Worm (Caenorhabditis elegans) whole organism, young adult: ENCODE results near the gene lhpp-1.

Experiments used
- akir-1 ChIP-seq: fragments of 200-800 bp; sonication (Bioruptor generic); optimal IDR thresholded peaks from 2 replicates; lab custom pipeline; 2018; ENCODE audit warnings: mild to moderate bottlenecking, missing genetic modification characterization, moderate library complexity, missing compliant biosample characterization
- hlh-12 ChIP-seq: sonication (generic microtip); optimal IDR thresholded peaks from 2 replicates; lab custom pipeline; 2016; ENCODE audit warnings: missing genetic modification characterization, missing compliant biosample characterization
- lag-1 ChIP-seq: fragments of 200-800 bp; sonication (Bioruptor generic); IDR thresholded peaks from 2 replicates; pipeline ENCODE4 v1.3.6; 2022; ENCODE audit warnings: missing genetic modification reagents, missing genetic modification characterization, missing compliant biosample characterization
- lin-35 ChIP-seq, 3 experiments: fragments of 150-350 bp in 2 of 3; sonication (generic microtip) in 1 of 3; optimal IDR thresholded peaks; 2 replicates each; lab custom pipeline; 2014 to 2018; ENCODE audit warnings: missing biosample characterization in 3 of 3, missing genetic modification characterization in 3 of 3, missing genetic modification reagents in 3 of 3
- lsy-27 ChIP-seq: sonication (generic microtip); optimal IDR thresholded peaks from 2 replicates; lab custom pipeline; 2017; ENCODE audit warnings: missing genetic modification characterization, mild to moderate bottlenecking, missing compliant biosample characterization, antibody characterized with exemption, missing genotype, borderline replicate concordance; ENCODE audit not compliant: insufficient read depth
- mel-28 ChIP-seq: sonication (generic microtip); optimal IDR thresholded peaks from 2 replicates; lab custom pipeline; 2016; ENCODE audit warnings: borderline replicate concordance, mild to moderate bottlenecking, missing genetic modification characterization, missing compliant biosample characterization
- nhr-179 ChIP-seq: sonication (generic microtip); optimal IDR thresholded peaks from 2 replicates; lab custom pipeline; 2016; ENCODE audit warnings: mild to moderate bottlenecking, missing genetic modification characterization, missing compliant biosample characterization

DNA sequence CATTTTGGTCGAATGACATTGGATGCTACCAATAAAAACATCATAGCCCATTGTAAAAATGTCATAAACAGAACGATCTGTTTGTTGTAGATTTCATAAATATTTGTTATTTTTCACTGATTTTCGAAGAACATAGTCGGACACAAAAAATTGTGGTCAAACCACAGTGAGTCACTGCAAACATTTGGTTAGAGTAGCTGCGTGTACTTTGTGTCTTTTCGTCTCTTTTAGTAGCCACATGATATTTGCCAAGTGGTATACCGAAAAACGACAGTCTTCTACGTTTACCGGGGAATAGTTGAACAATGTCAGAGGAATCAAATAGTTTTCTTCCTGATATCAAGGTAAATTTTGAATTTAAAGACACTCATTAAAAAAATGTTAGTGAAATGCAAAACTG is 19.8 kb downstream of the lhpp-1 start, which contains the start of gene nhr-206:
- no peak for TF ChIP-seq lin-35 (GFP tag; optimal IDR thresholded peaks at IDR 0.05; lab: Kevin White, UChicago)
- TF ChIP-seq lag-1 (GFP tag; lab: Robert Waterston, UW): no peak
- no peak for TF ChIP-seq lsy-27 (tag; lab: Kevin White, UChicago)
- no peak for TF ChIP-seq akir-1 (GFP tag; lab: Kevin White, UChicago)
- TF ChIP-seq nhr-179: no peak
- no peak for TF ChIP-seq hlh-12 (tag; lab: Kevin White, UChicago)
- TF ChIP-seq mel-28 (tag; lab: Kevin White, UChicago): no peak
